Fruit fly (Drosophila melanogaster) whole organism, embryonic: ENCODE data around the gene Nnp-1.

ENCODE experiments used
- Awh ChIP-seq: fragments of 200-800 bp; sonication (Bioruptor generic); IDR thresholded peaks from 2 replicates; pipeline ENCODE4, ENCODE4 v1.3.6; 2022; ENCODE audit warnings: missing biosample characterization, missing genetic modification characterization
- Bgb ChIP-seq: fragments of 200-800 bp; sonication (Bioruptor generic); IDR thresholded peaks from 2 replicates; pipeline ENCODE4 v1.3.6; 2022; ENCODE audit warnings: missing biosample characterization, missing genetic modification characterization; ENCODE audit not compliant: partially characterized antibody
- C15 ChIP-seq: fragments of 200-800 bp; sonication (Bioruptor generic); IDR thresholded peaks from 3 replicates; pipeline ENCODE4 v1.3.6; 2022; ENCODE audit warnings: missing biosample characterization, missing genetic modification characterization
- CG1024 ChIP-seq: fragments of 200-800 bp; sonication (Bioruptor generic); IDR thresholded peaks from 2 replicates; pipeline ENCODE4 v1.3.6; 2022; ENCODE audit warnings: missing biosample characterization, missing genetic modification characterization
- CG11247 ChIP-seq: fragments of 200-800 bp; sonication (Bioruptor generic); IDR thresholded peaks from 2 replicates; pipeline ENCODE4 v1.3.6; 2022; ENCODE audit warnings: missing biosample characterization, missing genetic modification characterization
- CG11398 ChIP-seq: fragments of 200-800 bp; sonication (Bioruptor generic); optimal IDR thresholded peaks from 2 replicates; lab custom pipeline; 2016; ENCODE audit warnings: missing biosample characterization, missing genetic modification characterization
- CG12071 ChIP-seq: fragments of 200-800 bp; sonication (Bioruptor generic); optimal IDR thresholded peaks from 3 replicates; lab custom pipeline; 2018; ENCODE audit warnings: missing biosample characterization, mild to moderate bottlenecking, missing genetic modification characterization
- CG12659 ChIP-seq: fragments of 200-800 bp; sonication (Bioruptor generic); optimal IDR thresholded peaks from 3 replicates; lab custom pipeline; 2017; ENCODE audit warnings: mild to moderate bottlenecking, missing biosample characterization, missing genetic modification reagents, missing genetic modification characterization
- CG14014 ChIP-seq: fragments of 200-800 bp; sonication (Bioruptor generic); IDR thresholded peaks from 2 replicates; pipeline ENCODE4 v1.3.6; 2022; ENCODE audit warnings: missing biosample characterization, missing genetic modification characterization
- CG15073 ChIP-seq: fragments of 200-800 bp; sonication (Bioruptor generic); optimal IDR thresholded peaks from 2 replicates; lab custom pipeline; 2016; ENCODE audit warnings: missing biosample characterization, missing genetic modification characterization
- CG16813 ChIP-seq: fragments of 200-800 bp; sonication (Bioruptor generic); IDR thresholded peaks from 3 replicates; pipeline ENCODE4 v1.3.6; 2022; ENCODE audit warnings: missing biosample characterization, missing genetic modification characterization; ENCODE audit not compliant: partially characterized antibody
- CG17802 ChIP-seq: fragments of 200-800 bp; sonication (Bioruptor generic); optimal IDR thresholded peaks from 2 replicates; lab custom pipeline; 2018; ENCODE audit warnings: missing biosample characterization, mild to moderate bottlenecking, missing genetic modification characterization, moderate library complexity
- CG30020 ChIP-seq: fragments of 200-800 bp; optimal IDR thresholded peaks from 2 replicates; lab custom pipeline; 2019; ENCODE audit warnings: missing biosample characterization, mild to moderate bottlenecking, missing genetic modification characterization, moderate library complexity
- CG3065 ChIP-seq: fragments of 200-800 bp; sonication (Bioruptor generic); optimal IDR thresholded peaks from 2 replicates; lab custom pipeline; 2016; ENCODE audit warnings: missing biosample characterization, missing genetic modification characterization
- CG4820 ChIP-seq: fragments of 200-800 bp; sonication (Bioruptor generic); optimal IDR thresholded peaks from 3 replicates; lab custom pipeline; 2016; ENCODE audit warnings: missing biosample characterization, missing genetic modification characterization
- CG6689 ChIP-seq: fragments of 200-800 bp; sonication (Bioruptor generic); IDR thresholded peaks from 2 replicates; pipeline ENCODE4 v1.3.6; 2022; ENCODE audit warnings: missing biosample characterization, missing genetic modification characterization
- CG7556 ChIP-seq: fragments of 200-800 bp; sonication (Bioruptor generic); optimal IDR thresholded peaks from 2 replicates; lab custom pipeline; 2017; ENCODE audit warnings: missing biosample characterization, mild to moderate bottlenecking, missing genetic modification characterization
- CG7839 ChIP-seq: fragments of 200-800 bp; sonication (Bioruptor generic); optimal IDR thresholded peaks from 3 replicates; lab custom pipeline; 2018; ENCODE audit warnings: missing biosample characterization, mild to moderate bottlenecking, missing genetic modification characterization, moderate library complexity
- CG8281 ChIP-seq: fragments of 200-800 bp; sonication (Bioruptor generic); optimal IDR thresholded peaks from 2 replicates; lab custom pipeline; 2018; ENCODE audit warnings: missing biosample characterization, mild to moderate bottlenecking, missing genetic modification characterization, moderate library complexity
- CG9437 ChIP-seq: fragments of 200-800 bp; sonication (Bioruptor generic); optimal IDR thresholded peaks from 2 replicates; lab custom pipeline; 2018; ENCODE audit warnings: missing biosample characterization, mild to moderate bottlenecking, missing genetic modification characterization
- Dbx ChIP-seq: fragments of 200-800 bp; sonication (Bioruptor generic); IDR thresholded peaks from 3 replicates; pipeline ENCODE4 v1.3.6; 2022; ENCODE audit warnings: missing biosample characterization, missing genetic modification characterization
- Deaf1 ChIP-seq: fragments of 200-800 bp; optimal IDR thresholded peaks from 3 replicates; lab custom pipeline; 2019; ENCODE audit warnings: missing biosample characterization, mild to moderate bottlenecking, missing genetic modification characterization, moderate library complexity
- Dfd ChIP-seq, 2 experiments: fragments of >200 bp; optimal IDR thresholded peaks; 2 replicates each; lab custom pipeline; 2017; ENCODE audit warnings: missing biosample characterization in 2 of 2, missing genetic modification characterization in 2 of 2
- Doc3 ChIP-seq: fragments of 200-800 bp; sonication (Bioruptor generic); IDR thresholded peaks from 3 replicates; pipeline ENCODE4 v1.3.6; 2022; ENCODE audit warnings: missing biosample characterization, missing genetic modification characterization; ENCODE audit not compliant: partially characterized antibody
- Dref ChIP-seq: fragments of 200-800 bp; sonication (Bioruptor generic); IDR thresholded peaks from 2 replicates; pipeline ENCODE4 v1.3.6; 2022; ENCODE audit warnings: missing biosample characterization, missing genetic modification characterization
- E2f1 ChIP-seq: fragments of 200-800 bp; sonication (Bioruptor generic); IDR thresholded peaks from 2 replicates; pipeline ENCODE4 v1.3.6; 2022; ENCODE audit warnings: missing biosample characterization, missing genetic modification characterization
- Kr ChIP-seq: fragments of 200-800 bp; sonication (Bioruptor generic); optimal IDR thresholded peaks from 2 replicates; lab custom pipeline; 2017; ENCODE audit warnings: missing biosample characterization, mild to moderate bottlenecking, missing genetic modification characterization
- Max ChIP-seq: fragments of 200-800 bp; sonication (Bioruptor generic); optimal IDR thresholded peaks from 2 replicates; lab custom pipeline; 2016; ENCODE audit warnings: missing biosample characterization, mild to moderate bottlenecking, missing genetic modification characterization
- Mes4 ChIP-seq: fragments of 200-800 bp; sonication (Bioruptor generic); optimal IDR thresholded peaks from 2 replicates; lab custom pipeline; 2016; ENCODE audit warnings: missing biosample characterization, missing genetic modification characterization
- NFAT ChIP-seq: fragments of 200-800 bp; sonication (Bioruptor generic); IDR thresholded peaks from 2 replicates; pipeline ENCODE4 v1.3.6; 2022; ENCODE audit warnings: missing biosample characterization, missing genetic modification characterization
- Sox100B ChIP-seq: fragments of 200-800 bp; sonication (Bioruptor generic); optimal IDR thresholded peaks from 3 replicates; lab custom pipeline; 2018; ENCODE audit warnings: missing biosample characterization, mild to moderate bottlenecking, missing genetic modification characterization
- Sry-β ChIP-seq: fragments of 200-800 bp; sonication (Bioruptor generic); optimal IDR thresholded peaks from 2 replicates; lab custom pipeline; 2018; ENCODE audit warnings: missing biosample characterization, mild to moderate bottlenecking, missing genetic modification characterization, moderate library complexity
- Usf ChIP-seq: fragments of 200-800 bp; sonication (Bioruptor generic); optimal IDR thresholded peaks from 2 replicates; lab custom pipeline; 2017; ENCODE audit warnings: missing genotype, missing biosample characterization, missing genetic modification characterization
- Vsx1 ChIP-seq: fragments of 200-800 bp; sonication (Bioruptor generic); optimal IDR thresholded peaks from 2 replicates; lab custom pipeline; 2017; ENCODE audit warnings: missing biosample characterization, mild to moderate bottlenecking, missing genetic modification characterization, missing genetic modification reagents
- amos ChIP-seq: fragments of 200-800 bp; sonication (Bioruptor generic); IDR thresholded peaks from 2 replicates; pipeline ENCODE4 v1.3.6; 2022; ENCODE audit warnings: missing biosample characterization, missing genetic modification characterization; ENCODE audit not compliant: partially characterized antibody
- aop ChIP-seq: fragments of 200-800 bp; sonication (Bioruptor generic); IDR thresholded peaks from 2 replicates; pipeline ENCODE4 v1.3.6; 2022; ENCODE audit warnings: missing biosample characterization, missing genetic modification characterization
- ara ChIP-seq: fragments of 200-800 bp; sonication (Bioruptor generic); IDR thresholded peaks from 2 replicates; pipeline ENCODE4 v1.3.6; 2022; ENCODE audit warnings: missing biosample characterization, missing genetic modification characterization
- bsh ChIP-seq, 2 experiments: fragments of 200-800 bp; sonication (Bioruptor generic); optimal IDR thresholded peaks; 2 replicates each; lab custom pipeline; 2017 to 2018; ENCODE audit warnings: mild to moderate bottlenecking in 2 of 2, missing biosample characterization in 2 of 2, missing genetic modification characterization in 2 of 2, moderate library complexity in 1 of 2
- chif ChIP-seq, 2 experiments: fragments of 200-800 bp; sonication (Bioruptor generic); optimal IDR thresholded peaks; 3 replicates each; lab custom pipeline; 2016; ENCODE audit warnings: missing biosample characterization in 2 of 2, missing genetic modification characterization in 2 of 2
- crol ChIP-seq: fragments of 200-800 bp; sonication (Bioruptor generic); IDR thresholded peaks from 2 replicates; pipeline ENCODE4 v1.3.6; 2022; ENCODE audit warnings: missing biosample characterization, missing genetic modification characterization
- emc ChIP-seq: fragments of 200-800 bp; sonication (Bioruptor generic); optimal IDR thresholded peaks from 2 replicates; lab custom pipeline; 2016; ENCODE audit warnings: missing biosample characterization, missing genetic modification characterization
- en ChIP-seq: fragments of 200-800 bp; sonication (Bioruptor generic); optimal IDR thresholded peaks from 2 replicates; lab custom pipeline; 2016; ENCODE audit warnings: missing biosample characterization, missing genetic modification characterization
- fd102C ChIP-seq: fragments of 200-800 bp; sonication (Bioruptor generic); optimal IDR thresholded peaks from 2 replicates; lab custom pipeline; 2018; ENCODE audit warnings: missing biosample characterization, mild to moderate bottlenecking, missing genetic modification characterization, moderate library complexity
- lilli ChIP-seq: fragments of 200-800 bp; sonication (Bioruptor generic); optimal IDR thresholded peaks from 3 replicates; lab custom pipeline; 2016; ENCODE audit warnings: missing biosample characterization, missing genetic modification characterization
- lov ChIP-seq, 2 experiments: fragments of 200-800 bp in 1 of 2; fragments of >200 bp in 1 of 2; sonication (Bioruptor generic) in 1 of 2; IDR thresholded peaks in 1 of 2; optimal IDR thresholded peaks in 1 of 2; 2 replicates in 1 of 2; 3 replicates in 1 of 2; pipeline versions ENCODE4 v1.3.6 to Lab custom; 2017 to 2022; ENCODE audit warnings: missing biosample characterization in 1 of 2, missing genetic modification characterization in 1 of 2
- slbo ChIP-seq: fragments of 200-800 bp; sonication (Bioruptor generic); IDR thresholded peaks from 2 replicates; pipeline ENCODE4 v1.3.6; 2022; ENCODE audit warnings: missing biosample characterization, missing genetic modification characterization
- sob ChIP-seq: fragments of 200-800 bp; sonication (Bioruptor generic); IDR thresholded peaks from 2 replicates; pipeline ENCODE4 v1.3.6; 2022; ENCODE audit warnings: missing biosample characterization, missing genetic modification characterization
- stc ChIP-seq: fragments of 200-800 bp; sonication (Bioruptor generic); IDR thresholded peaks from 2 replicates; pipeline ENCODE4 v1.3.6; 2022; ENCODE audit warnings: missing biosample characterization, missing genetic modification characterization
- tin ChIP-seq: fragments of 200-800 bp; sonication (Bioruptor generic); optimal IDR thresholded peaks from 3 replicates; lab custom pipeline; 2016; ENCODE audit warnings: missing biosample characterization, missing genetic modification characterization
- wdn ChIP-seq: fragments of 200-800 bp; sonication (Bioruptor generic); IDR thresholded peaks from 2 replicates; pipeline ENCODE4 v1.3.6; 2022; ENCODE audit warnings: missing biosample characterization, missing genetic modification characterization

The Nnp-1 gene

dm6 chr2L:13378488-13378964 is 12.5 kb upstream of the Nnp-1 start, which contains the start of the genes CG9302 and beta'COP (continued):
- TF ChIP-seq Sox100B (GFP tag; lab: Kevin White, UChicago) (no peak), NFAT (no peak), tin (GFP tag; lab: Kevin White, UChicago) (peak; percentile 60), Bgb (GFP tag; lab: Robert Waterston, UW) (peak; percentile 62), CG11247 (GFP tag; lab: Robert Waterston, UW) (peak; percentile 39), CG9437 (peak; percentile 60), slbo (peak; percentile 73), Dfd (GFP tag; optimal IDR thresholded peaks at IDR 0.05; lab: Kevin White, UChicago) (no peak), Vsx1 (GFP tag; lab: Kevin White, UChicago) (no peak), amos (GFP tag; lab: Robert Waterston, UW) (peak; percentile 63), Doc3 (GFP tag; lab: Robert Waterston, UW) (peak; percentile 57), CG7839 (tag; lab: Kevin White, UChicago) (peak; percentile 75), ara (GFP tag; lab: Robert Waterston, UW) (no peak), CG4820 (peak; percentile 46), CG17802 (peak; percentile 16), wdn (GFP tag; lab: Robert Waterston, UW) (no peak; the same call in 1 of the 2 replicates), CG11398 (GFP tag; lab: Kevin White, UChicago) (no peak), fd102C (GFP tag; lab: Kevin White, UChicago) (no peak), stc (GFP tag; lab: Robert Waterston, UW) (no peak), CG8281 (no peak), C15 (no peak), Sry-β (GFP tag; lab: Kevin White, UChicago) (peak; percentile 98), Dbx (GFP tag; lab: Robert Waterston, UW) (peak; percentile 80), Kr (GFP tag; lab: Kevin White, UChicago) (no peak), aop (GFP tag; lab: Robert Waterston, UW) (no peak), CG15073 (GFP tag; lab: Kevin White, UChicago) (no peak), lov (optimal IDR thresholded peaks at IDR 0.05; lab: Kevin White, UChicago) (no peak), lov (GFP tag; IDR thresholded peaks at IDR 0.05; lab: Robert Waterston, UW) (no peak), en (GFP tag; lab: Kevin White, UChicago) (no peak), CG7556 (GFP tag; lab: Kevin White, UChicago) (peak; percentile 70), Deaf1 (no peak), emc (no peak), CG6689 (peak; percentile 56), CG3065 (GFP tag; lab: Kevin White, UChicago) (peak; percentile 31), CG12659 (peak; percentile 89), bsh (GFP tag; optimal IDR thresholded peaks at IDR 0.05; lab: Kevin White, UChicago) (peak; percentile 29 to 42), Max (peak; percentile 64), CG14014 (no peak; the same call in 1 of the 2 replicates), sob (GFP tag; lab: Robert Waterston, UW) (peak; percentile 56; the same call in 1 of the 2 replicates), Mes4 (GFP tag; lab: Kevin White, UChicago) (no peak), Usf (GFP tag; lab: Kevin White, UChicago) (peak; percentile 62), chif (GFP tag; optimal IDR thresholded peaks at IDR 0.05; lab: Kevin White, UChicago) (peak in 1 of 2 experiments; percentile 20), E2f1 (GFP tag; lab: Robert Waterston, UW) (no peak), CG12071 (GFP tag; lab: Kevin White, UChicago) (no peak), CG30020 (tag; lab: Kevin White, UChicago) (peak; percentile 69), CG16813 (GFP tag; lab: Robert Waterston, UW) (peak; percentile 72), Dref (GFP tag; lab: Robert Waterston, UW) (peak; percentile 68), Awh (GFP tag; lab: Robert Waterston, UW) (no peak; the same call in 1 of the 2 replicates), crol (GFP tag; lab: Robert Waterston, UW) (no peak), CG1024 (GFP tag; lab: Robert Waterston, UW) (no peak), lilli (GFP tag; lab: Kevin White, UChicago) (peak; percentile 77)
